Worm (Caenorhabditis elegans) whole organism, L4 larva: Measurements from ENCODE around the gene zig-2.

Source experiments
- ama-1 ChIP-seq: fragments of 150-350 bp; optimal IDR thresholded peaks from 2 replicates; lab custom pipeline; 2014; ENCODE audit warnings: inconsistent platforms, mixed read lengths
- arid-1 ChIP-seq: fragments of 200-800 bp; sonication (Bioruptor generic); conservative IDR thresholded peaks from 2 replicates; pipeline ENCODE4 v1.3.6; 2022; ENCODE audit warnings: missing genetic modification reagents, missing genetic modification characterization, missing compliant biosample characterization
- spr-1 ChIP-seq: sonication (generic microtip); optimal IDR thresholded peaks from 2 replicates; lab custom pipeline; 2016; ENCODE audit warnings: mild to moderate bottlenecking, missing genetic modification characterization, missing compliant biosample characterization

- no peak for TF ChIP-seq arid-1
- no peak for TF ChIP-seq spr-1 (tag; lab: Kevin White, UChicago)
- TF ChIP-seq ama-1 (lab: Kevin White, UChicago) = no peak
Observed at ce11 chrX:12326424-12326823, 14.8 kb downstream of the zig-2 start, which contains the start of gene srd-41.
